Worm (Caenorhabditis elegans): ENCODE measurements around the gene W02D7.12.
A peak's percentile ranks its signal among the peaks of the same experiment; 100 is the strongest.

DNA sequence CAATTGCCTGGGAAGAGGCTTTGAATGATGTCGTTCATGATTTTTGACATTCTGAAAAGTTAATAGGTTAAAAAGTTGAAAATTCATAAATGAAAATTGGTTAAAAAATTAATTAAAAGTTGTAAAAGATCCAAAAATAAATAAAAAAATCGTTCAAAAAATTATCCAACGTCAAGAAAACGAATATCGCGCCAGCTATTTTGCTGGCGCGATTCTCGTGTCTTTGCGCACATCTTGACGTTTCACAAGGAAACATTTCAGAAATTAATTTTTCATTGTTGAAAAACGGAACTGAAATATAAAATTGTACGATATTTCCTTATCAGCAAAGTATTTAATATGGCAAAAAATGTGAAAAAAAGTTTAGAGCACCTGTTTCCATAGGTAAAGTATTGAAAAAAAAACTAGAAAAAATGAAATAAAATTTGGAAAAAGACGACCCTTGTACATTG lies 47.8 kb downstream of the W02D7.12 start, which contains the start of gene mpdu-1:
- TF ChIP-seq pha-4 (tag; optimal IDR thresholded peaks at IDR 0.05) (no peak), ceh-16 (tag; optimal IDR thresholded peaks at IDR 0.05) (no peak), ceh-28 (tag; optimal IDR thresholded peaks at IDR 0.05) (no peak), nhr-77 (tag; optimal IDR thresholded peaks at IDR 0.05) (no peak), ztf-4 (tag; optimal IDR thresholded peaks at IDR 0.05) (no peak), skn-1 (tag; optimal IDR thresholded peaks at IDR 0.05) (no peak), R02D3.7 (tag; optimal IDR thresholded peaks at IDR 0.05) (peak; percentile 3), lsy-12 (tag; optimal IDR thresholded peaks at IDR 0.05) (no peak), mml-1 (tag; optimal IDR thresholded peaks at IDR 0.05) (no peak), nhr-76 (tag; optimal IDR thresholded peaks at IDR 0.05) (no peak), daf-12 (tag; optimal IDR thresholded peaks at IDR 0.05) (no peak)

Data from whole organism, L3 larva.